Worm (Caenorhabditis elegans): ENCODE results near the gene F56D5.2.

DNA sequence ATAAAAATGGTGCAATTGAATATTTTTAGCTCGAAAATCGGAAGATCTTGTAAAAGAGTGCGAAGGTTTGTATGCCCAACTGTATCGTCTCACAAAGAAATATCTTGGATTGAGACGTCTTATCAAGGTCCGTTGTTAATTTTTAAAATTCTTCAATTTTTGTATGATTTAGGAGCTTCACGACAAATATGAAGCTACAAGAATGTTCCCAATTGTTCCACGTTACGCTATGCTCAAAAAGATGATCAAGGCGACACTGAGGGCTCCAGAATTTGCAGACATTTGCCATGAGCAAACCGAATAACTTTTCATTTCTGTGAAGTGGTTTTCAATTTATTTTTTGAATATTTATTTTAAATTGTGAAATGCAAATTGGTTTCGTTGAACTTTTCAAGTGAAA, 40.3 kb upstream of the F56D5.2 start:
- TF ChIP-seq elt-2 (tag; optimal IDR thresholded peaks at IDR 0.05): peak; percentile 50
- TF ChIP-seq jun-1 (tag; optimal IDR thresholded peaks at IDR 0.05): no peak
- no peak for TF ChIP-seq elt-1 (tag; optimal IDR thresholded peaks at IDR 0.05)
- no peak for TF ChIP-seq R02D3.7 (tag; optimal IDR thresholded peaks at IDR 0.05)
- no peak for TF ChIP-seq nhr-77 (tag; optimal IDR thresholded peaks at IDR 0.05)
- no peak for TF ChIP-seq ceh-82 (tag; optimal IDR thresholded peaks at IDR 0.05)
- no peak for TF ChIP-seq mdl-1 (tag; optimal IDR thresholded peaks at IDR 0.05)
- no peak for TF ChIP-seq ztf-4 (tag; optimal IDR thresholded peaks at IDR 0.05)
- no peak for TF ChIP-seq sea-2 (GFP tag; optimal IDR thresholded peaks at IDR 0.05)
- no peak for TF ChIP-seq ceh-9 (tag; optimal IDR thresholded peaks at IDR 0.05)
- TF ChIP-seq unc-39 (tag; optimal IDR thresholded peaks at IDR 0.05): no peak
- no peak for TF ChIP-seq nhr-237 (tag; optimal IDR thresholded peaks at IDR 0.05)
- TF ChIP-seq pha-4 (tag; optimal IDR thresholded peaks at IDR 0.05): no peak
- no peak for TF ChIP-seq eor-1 (tag; optimal IDR thresholded peaks at IDR 0.05)

Data from whole organism, L3 larva.